Worm (Caenorhabditis elegans) whole organism, late embryonic: ENCODE data around the gene kars-1.
"Not testable (repeated sequence)": the region's sequence is repeated elsewhere in the genome, so short reads cannot be mapped to it uniquely, and the experiment has no call there.

Experiments
- K09A11.1 ChIP-seq: sonication (generic microtip); optimal IDR thresholded peaks from 2 replicates; lab custom pipeline; 2017; ENCODE audit warnings: antibody characterized with exemption, mild to moderate bottlenecking, missing genetic modification characterization, missing compliant biosample characterization; ENCODE audit not compliant: insufficient read depth
- T23F11.4 ChIP-seq: fragments of 200-800 bp; sonication (Bioruptor generic); optimal IDR thresholded peaks from 2 replicates; lab custom pipeline; 2018; ENCODE audit warnings: mild to moderate bottlenecking, missing genetic modification characterization, missing compliant biosample characterization
- Y22D7AL.16 ChIP-seq: sonication (generic microtip); optimal IDR thresholded peaks from 2 replicates; lab custom pipeline; 2016; ENCODE audit warnings: missing genetic modification characterization, missing compliant biosample characterization
- ahr-1 ChIP-seq: sonication (generic microtip); optimal IDR thresholded peaks from 2 replicates; lab custom pipeline; 2016; ENCODE audit warnings: missing genetic modification characterization, missing compliant biosample characterization
- ama-1 ChIP-seq: fragments of 150-350 bp; optimal IDR thresholded peaks from 2 replicates; lab custom pipeline; 2014
- ceh-2 ChIP-seq: sonication (generic microtip); optimal IDR thresholded peaks from 2 replicates; lab custom pipeline; 2016; ENCODE audit warnings: missing genotype, missing genetic modification characterization, missing compliant biosample characterization
- ceh-31 ChIP-seq: sonication (generic microtip); optimal IDR thresholded peaks from 2 replicates; lab custom pipeline; 2016; ENCODE audit warnings: missing genetic modification characterization, missing compliant biosample characterization
- ceh-48 ChIP-seq: sonication (generic microtip); optimal IDR thresholded peaks from 2 replicates; lab custom pipeline; 2016; ENCODE audit warnings: missing genetic modification characterization, inconsistent platforms, missing compliant biosample characterization
- che-1 ChIP-seq: sonication (generic microtip); optimal IDR thresholded peaks from 2 replicates; lab custom pipeline; 2016; ENCODE audit warnings: mild to moderate bottlenecking, missing genetic modification characterization, missing compliant biosample characterization
- dmd-4 ChIP-seq: sonication (generic microtip); optimal IDR thresholded peaks from 2 replicates; lab custom pipeline; 2016; ENCODE audit warnings: borderline replicate concordance, missing genetic modification characterization, missing compliant biosample characterization
- elt-2 ChIP-seq: sonication (generic microtip); optimal IDR thresholded peaks from 2 replicates; lab custom pipeline; 2016; ENCODE audit warnings: missing genetic modification reagents, missing genetic modification characterization, missing compliant biosample characterization
- eyg-1 ChIP-seq: sonication (generic microtip); optimal IDR thresholded peaks from 2 replicates; lab custom pipeline; 2016; ENCODE audit warnings: missing genotype, missing genetic modification characterization, missing compliant biosample characterization
- fkh-6 ChIP-seq: sonication (generic microtip); optimal IDR thresholded peaks from 2 replicates; lab custom pipeline; 2016; ENCODE audit warnings: missing genetic modification characterization, missing compliant biosample characterization
- gmeb-2 ChIP-seq: sonication (generic microtip); optimal IDR thresholded peaks from 2 replicates; lab custom pipeline; 2016; ENCODE audit warnings: missing genetic modification characterization, inconsistent platforms, missing compliant biosample characterization
- hlh-15 ChIP-seq: sonication (generic microtip); optimal IDR thresholded peaks from 2 replicates; lab custom pipeline; 2016; ENCODE audit warnings: missing genetic modification characterization, missing compliant biosample characterization
- hlh-30 ChIP-seq: sonication (generic microtip); optimal IDR thresholded peaks from 2 replicates; lab custom pipeline; 2017; ENCODE audit warnings: antibody characterized with exemption, missing genetic modification characterization, missing compliant biosample characterization; ENCODE audit not compliant: insufficient read depth
- odd-2 ChIP-seq: sonication (generic microtip); optimal IDR thresholded peaks from 2 replicates; lab custom pipeline; 2017; ENCODE audit warnings: antibody characterized with exemption, mild to moderate bottlenecking, missing genetic modification characterization, missing compliant biosample characterization
- pha-2 ChIP-seq: sonication (generic microtip); optimal IDR thresholded peaks from 2 replicates; lab custom pipeline; 2017; ENCODE audit warnings: mild to moderate bottlenecking, missing genetic modification characterization, missing compliant biosample characterization
- pha-4 ChIP-seq: fragments of 150-350 bp; optimal IDR thresholded peaks from 2 replicates; lab custom pipeline; 2018; ENCODE audit warnings: missing biosample characterization, missing genetic modification reagents, missing genetic modification characterization
- ref-2 ChIP-seq: sonication (generic microtip); optimal IDR thresholded peaks from 2 replicates; lab custom pipeline; 2016; ENCODE audit warnings: missing genetic modification characterization, missing compliant biosample characterization
- sdc-2 ChIP-seq: sonication (generic microtip); optimal IDR thresholded peaks from 2 replicates; lab custom pipeline; 2016; ENCODE audit warnings: missing genotype, missing genetic modification characterization, missing compliant biosample characterization
- ttx-3 ChIP-seq: sonication (generic microtip); optimal IDR thresholded peaks from 2 replicates; lab custom pipeline; 2016; ENCODE audit warnings: missing genetic modification reagents, missing genetic modification characterization, missing compliant biosample characterization
- unc-3 ChIP-seq, 2 experiments: fragments of 200-800 bp in 1 of 2; sonication (Bioruptor generic) in 1 of 2; sonication (generic microtip) in 1 of 2; conservative IDR thresholded peaks in 1 of 2; optimal IDR thresholded peaks in 1 of 2; 2 replicates each; pipeline versions ENCODE4 v1.3.6 to Lab custom; 2016 to 2022; ENCODE audit warnings: missing compliant biosample characterization in 2 of 2, missing genetic modification characterization in 2 of 2, missing genetic modification reagents in 1 of 2
- unc-42 ChIP-seq: sonication (generic microtip); optimal IDR thresholded peaks from 2 replicates; lab custom pipeline; 2016; ENCODE audit warnings: missing genotype, missing genetic modification characterization, missing compliant biosample characterization
- unc-55 ChIP-seq: sonication (generic microtip); optimal IDR thresholded peaks from 2 replicates; lab custom pipeline; 2017; ENCODE audit warnings: missing biosample characterization, missing genetic modification reagents, missing genetic modification characterization
- zip-5 ChIP-seq: sonication (generic microtip); optimal IDR thresholded peaks from 2 replicates; lab custom pipeline; 2016; ENCODE audit warnings: missing genetic modification characterization, missing compliant biosample characterization

Gene kars-1

ce11 chrII:7093339-7093821, 21.2 kb upstream of the kars-1 start, which contains the start of gene T02G5.3:
Gene T02G5.3, plus strand, starts transcription at chrII:7093389.
- TF ChIP-seq unc-3 (GFP tag; conservative IDR thresholded peaks at IDR 0.05; lab: Robert Waterston, UW), result no peak
- no peak for TF ChIP-seq unc-3 (tag; optimal IDR thresholded peaks at IDR 0.05; lab: Kevin White, UChicago)
- peak; percentile 73 for TF ChIP-seq ama-1 (lab: Kevin White, UChicago)

ce11 chrII:7090852-7091251, 18.6 kb upstream of the kars-1 start:
- TF ChIP-seq zip-5, result no peak
- no peak for TF ChIP-seq pha-4
- no peak for TF ChIP-seq hlh-30 (tag; lab: Kevin White, UChicago)
- no peak for TF ChIP-seq K09A11.1 (tag; lab: Kevin White, UChicago)
- TF ChIP-seq hlh-15 (tag; lab: Kevin White, UChicago), result no peak
- no peak for TF ChIP-seq ceh-48 (tag; lab: Kevin White, UChicago)
- TF ChIP-seq Y22D7AL.16 (tag; lab: Kevin White, UChicago), result no peak
- no peak for TF ChIP-seq che-1 (tag; lab: Kevin White, UChicago)
- TF ChIP-seq ref-2 (tag; lab: Kevin White, UChicago), result no peak
- no peak for TF ChIP-seq odd-2 (tag; lab: Kevin White, UChicago)
- no peak for TF ChIP-seq ceh-2

ce11 chrII:7090085-7090484, 17.9 kb upstream of the kars-1 start:
- peak; percentile 39 for TF ChIP-seq unc-42 (tag; lab: Kevin White, UChicago)
- no peak for TF ChIP-seq ahr-1 (tag; lab: Kevin White, UChicago)
- TF ChIP-seq, all 69 proteins: peak for 1

ce11 chrII:7084021-7084420, 11.8 kb upstream of the kars-1 start, which contains the start of the genes T02G5.14 and T02G5.15:
Gene T02G5.14, plus strand, starts transcription at chrII:7084321.
Gene T02G5.15, plus strand, starts transcription at chrII:7084321.
- TF ChIP-seq fkh-6 (tag; lab: Kevin White, UChicago); T23F11.4 (GFP tag; lab: Kevin White, UChicago); ref-2 (tag; lab: Kevin White, UChicago): not testable (repeated sequence)

- TF ChIP-seq ttx-3 (no peak), dmd-4 (tag; lab: Kevin White, UChicago) (no peak), gmeb-2 (no peak), fkh-6 (tag; lab: Kevin White, UChicago) (no peak), elt-2 (no peak)
Observed at ce11 chrII:7075564-7076228, 3.5 kb upstream of the kars-1 start, which contains the start of gene T02G5.7. Gene T02G5.7, plus strand, starts transcription at chrII:7075614.

ce11 chrII:7073537-7073913, 1.3 kb upstream of the kars-1 start, which contains the start of gene kat-1:
Gene kat-1, plus strand, starts transcription at chrII:7073814.
- TF ChIP-seq sdc-2 (tag; lab: Kevin White, UChicago) (no peak), unc-55 (GFP tag; lab: Kevin White, UChicago) (no peak), dmd-4 (tag; lab: Kevin White, UChicago) (no peak), eyg-1 (no peak), ceh-31 (tag; lab: Kevin White, UChicago) (no peak), pha-2 (tag; lab: Kevin White, UChicago) (no peak)
